Worm (Caenorhabditis elegans) whole organism, early embryonic: ENCODE data around the gene sdz-10.

Experiments
- B0310.2 ChIP-seq: sonication (generic microtip); optimal IDR thresholded peaks from 2 replicates; lab custom pipeline; 2016; ENCODE audit warnings: mild to moderate bottlenecking, missing genetic modification characterization, missing compliant biosample characterization
- aly-1 ChIP-seq: sonication (generic microtip); optimal IDR thresholded peaks from 2 replicates; lab custom pipeline; 2016; ENCODE audit warnings: missing genetic modification characterization, missing compliant biosample characterization
- ama-1 ChIP-seq: fragments of 150-350 bp; optimal IDR thresholded peaks from 2 replicates; lab custom pipeline; 2014
- hmbx-1 ChIP-seq: sonication (generic microtip); optimal IDR thresholded peaks from 2 replicates; lab custom pipeline; 2016; ENCODE audit warnings: mild to moderate bottlenecking, missing genetic modification characterization, missing compliant biosample characterization
- hnd-1 ChIP-seq: sonication (generic microtip); optimal IDR thresholded peaks from 2 replicates; lab custom pipeline; 2016; ENCODE audit warnings: missing genetic modification characterization, missing compliant biosample characterization
- pes-1 ChIP-seq: fragments of 200-800 bp; sonication (Bioruptor generic); IDR thresholded peaks from 2 replicates; pipeline ENCODE4 v1.3.6; 2022; ENCODE audit warnings: missing genetic modification reagents, missing genetic modification characterization, missing compliant biosample characterization
- tbx-11 ChIP-seq: fragments of 200-800 bp; sonication (Bioruptor generic); IDR thresholded peaks from 2 replicates; pipeline ENCODE4 v1.3.6; 2022; ENCODE audit warnings: missing genetic modification characterization, missing compliant biosample characterization

DNA sequence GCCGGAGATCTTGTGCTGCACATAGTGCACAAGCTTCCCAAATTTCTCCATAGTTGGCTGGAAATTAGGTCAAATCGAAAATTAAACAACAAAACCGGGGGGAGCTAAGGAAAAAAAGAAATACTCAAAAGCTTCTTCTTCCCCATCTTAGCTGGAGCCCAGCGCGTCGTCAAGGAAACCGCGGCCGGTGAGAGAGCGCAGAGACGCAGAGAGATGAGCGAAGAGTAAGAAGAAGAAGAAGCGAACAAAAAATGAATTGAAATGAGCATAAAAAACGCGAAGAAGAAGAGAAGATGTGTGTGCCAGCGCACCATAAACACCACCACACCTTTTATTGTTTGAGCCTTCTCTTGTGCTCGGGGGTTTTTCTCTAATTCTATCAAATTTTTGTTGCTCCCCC, 36.9 kb downstream of the sdz-10 start, which contains the start of gene wdr-31:
- no peak for TF ChIP-seq ama-1 (lab: Kevin White, UChicago)
- no peak for TF ChIP-seq pes-1 (GFP tag; lab: Robert Waterston, UW)
- TF ChIP-seq hmbx-1 (tag; lab: Kevin White, UChicago), result no peak
- no peak for TF ChIP-seq aly-1 (tag; lab: Kevin White, UChicago)
- no peak for TF ChIP-seq hnd-1 (tag; lab: Kevin White, UChicago)
- no peak for TF ChIP-seq B0310.2 (tag; lab: Kevin White, UChicago)
- no peak for TF ChIP-seq tbx-11
